Worm (Caenorhabditis elegans) whole organism, L3 larva: ENCODE results near the gene T13C5.6.

ENCODE experiments used
- R02D3.7 ChIP-seq: fragments of 150-350 bp; optimal IDR thresholded peaks from 2 replicates; lab custom pipeline; 2014; ENCODE audit warnings: missing biosample characterization, missing genetic modification characterization
- aly-2 ChIP-seq: fragments of 150-350 bp; optimal IDR thresholded peaks from 2 replicates; lab custom pipeline; 2014; ENCODE audit warnings: missing biosample characterization, missing genetic modification characterization
- ama-1 ChIP-seq: fragments of 150-350 bp; optimal IDR thresholded peaks from 2 replicates; lab custom pipeline; 2018
- ceh-16 ChIP-seq: sonication (generic microtip); optimal IDR thresholded peaks from 2 replicates; lab custom pipeline; 2017; ENCODE audit warnings: missing biosample characterization, missing genetic modification characterization
- ceh-28 ChIP-seq: fragments of 150-350 bp; optimal IDR thresholded peaks from 2 replicates; lab custom pipeline; 2014; ENCODE audit warnings: missing biosample characterization, missing genetic modification reagents, missing genetic modification characterization
- ceh-82 ChIP-seq: fragments of 150-350 bp; optimal IDR thresholded peaks from 2 replicates; lab custom pipeline; 2014; ENCODE audit warnings: missing biosample characterization, missing genetic modification characterization
- ceh-9 ChIP-seq: sonication (generic microtip); optimal IDR thresholded peaks from 2 replicates; lab custom pipeline; 2018; ENCODE audit warnings: missing biosample characterization, missing genetic modification characterization
- daf-12 ChIP-seq: fragments of 150-350 bp; optimal IDR thresholded peaks from 2 replicates; lab custom pipeline; 2014; ENCODE audit warnings: missing biosample characterization, missing genetic modification reagents, missing genetic modification characterization
- egl-5 ChIP-seq: fragments of 150-350 bp; optimal IDR thresholded peaks from 2 replicates; lab custom pipeline; 2017; ENCODE audit warnings: missing biosample characterization, missing genetic modification reagents, missing genetic modification characterization, inconsistent platforms
- elt-1 ChIP-seq: fragments of 150-350 bp; optimal IDR thresholded peaks from 2 replicates; lab custom pipeline; 2014; ENCODE audit warnings: missing biosample characterization, missing genetic modification characterization
- elt-2 ChIP-seq: sonication (generic microtip); optimal IDR thresholded peaks from 2 replicates; lab custom pipeline; 2016; ENCODE audit warnings: missing genetic modification reagents, mild to moderate bottlenecking, missing genetic modification characterization, missing compliant biosample characterization
- elt-3 ChIP-seq, 3 experiments: fragments of 150-350 bp in 1 of 3; sonication (generic microtip) in 2 of 3; optimal IDR thresholded peaks; 2 replicates in 2 of 3; 4 replicates in 1 of 3; lab custom pipeline; 2014 to 2017; ENCODE audit warnings: missing biosample characterization in 3 of 3, missing genetic modification characterization in 3 of 3
- eor-1 ChIP-seq, 2 experiments: fragments of 150-350 bp; optimal IDR thresholded peaks; 2 replicates each; lab custom pipeline; 2014 to 2018; ENCODE audit warnings: missing biosample characterization in 2 of 2, missing genetic modification characterization in 2 of 2
- fkh-10 ChIP-seq: sonication (generic microtip); optimal IDR thresholded peaks from 2 replicates; lab custom pipeline; 2017; ENCODE audit warnings: missing biosample characterization, missing genetic modification reagents, missing genetic modification characterization
- fkh-2 ChIP-seq: fragments of 150-350 bp; optimal IDR thresholded peaks from 2 replicates; lab custom pipeline; 2014; ENCODE audit warnings: missing biosample characterization, missing genetic modification reagents, missing genetic modification characterization
- hmg-11 ChIP-seq: sonication (generic microtip); optimal IDR thresholded peaks from 2 replicates; lab custom pipeline; 2016; ENCODE audit warnings: missing genetic modification characterization, missing compliant biosample characterization
- jun-1 ChIP-seq: fragments of 150-350 bp; optimal IDR thresholded peaks from 2 replicates; lab custom pipeline; 2014; ENCODE audit warnings: missing biosample characterization, missing genetic modification reagents, missing genetic modification characterization
- lin-39 ChIP-seq: fragments of 150-350 bp; optimal IDR thresholded peaks from 2 replicates; lab custom pipeline; 2018; ENCODE audit warnings: missing biosample characterization, missing genetic modification reagents, missing genetic modification characterization
- lsy-12 ChIP-seq: sonication (generic microtip); optimal IDR thresholded peaks from 2 replicates; lab custom pipeline; 2016; ENCODE audit warnings: mild to moderate bottlenecking, missing genetic modification characterization, missing compliant biosample characterization
- mml-1 ChIP-seq: fragments of 150-350 bp; sonication (generic microtip); optimal IDR thresholded peaks from 3 replicates; lab custom pipeline; 2014; ENCODE audit warnings: missing biosample characterization, missing genetic modification characterization
- nfya-1 ChIP-seq: sonication (generic microtip); optimal IDR thresholded peaks from 2 replicates; lab custom pipeline; 2017; ENCODE audit warnings: missing genetic modification characterization, mild to moderate bottlenecking, missing compliant biosample characterization, antibody characterized with exemption, moderate library complexity; ENCODE audit not compliant: insufficient read depth
- nhr-11 ChIP-seq: fragments of 150-350 bp; optimal IDR thresholded peaks from 2 replicates; lab custom pipeline; 2014; ENCODE audit warnings: missing biosample characterization, missing genetic modification characterization
- nhr-12 ChIP-seq: fragments of 150-350 bp; optimal IDR thresholded peaks from 2 replicates; lab custom pipeline; 2014; ENCODE audit warnings: missing biosample characterization, missing genetic modification characterization
- nhr-23 ChIP-seq: fragments of 150-350 bp; optimal IDR thresholded peaks from 2 replicates; lab custom pipeline; 2014; ENCODE audit warnings: missing biosample characterization, missing genetic modification reagents, missing genetic modification characterization
- nhr-25 ChIP-seq: sonication (generic microtip); optimal IDR thresholded peaks from 2 replicates; lab custom pipeline; 2017; ENCODE audit warnings: missing biosample characterization, missing genetic modification characterization
- nhr-28 ChIP-seq: fragments of 150-350 bp; optimal IDR thresholded peaks from 2 replicates; lab custom pipeline; 2014; ENCODE audit warnings: missing biosample characterization, missing genetic modification characterization
- nhr-43 ChIP-seq: sonication (generic microtip); optimal IDR thresholded peaks from 2 replicates; lab custom pipeline; 2016; ENCODE audit warnings: mild to moderate bottlenecking, missing genetic modification characterization, missing compliant biosample characterization; ENCODE audit not compliant: poor library complexity, severe bottlenecking
- nhr-67 ChIP-seq: fragments of 150-350 bp; optimal IDR thresholded peaks from 2 replicates; lab custom pipeline; 2014; ENCODE audit warnings: missing biosample characterization, missing genetic modification characterization
- nhr-76 ChIP-seq: fragments of 150-350 bp; sonication (generic microtip); optimal IDR thresholded peaks from 5 replicates; lab custom pipeline; 2014; ENCODE audit warnings: missing biosample characterization, missing genetic modification characterization
- nhr-77 ChIP-seq: fragments of 150-350 bp; optimal IDR thresholded peaks from 2 replicates; lab custom pipeline; 2014; ENCODE audit warnings: missing biosample characterization, missing genetic modification characterization
- pha-4 ChIP-seq: fragments of 150-350 bp; optimal IDR thresholded peaks from 2 replicates; lab custom pipeline; 2014; ENCODE audit warnings: missing biosample characterization, missing genetic modification reagents, missing genetic modification characterization
- pqm-1 ChIP-seq: fragments of 150-350 bp; optimal IDR thresholded peaks from 2 replicates; lab custom pipeline; 2017; ENCODE audit warnings: missing biosample characterization, missing genetic modification characterization, inconsistent platforms
- sea-2 ChIP-seq: fragments of 150-350 bp; sonication (generic microtip); optimal IDR thresholded peaks from 4 replicates; lab custom pipeline; 2014; ENCODE audit warnings: missing biosample characterization, missing genetic modification reagents, missing genetic modification characterization
- skn-1 ChIP-seq: fragments of 150-350 bp; optimal IDR thresholded peaks from 2 replicates; lab custom pipeline; 2014; ENCODE audit warnings: missing biosample characterization, missing genetic modification characterization
- tbx-2 ChIP-seq: sonication (generic microtip); optimal IDR thresholded peaks from 2 replicates; lab custom pipeline; 2016; ENCODE audit warnings: mild to moderate bottlenecking, missing genetic modification characterization, missing compliant biosample characterization
- unc-39 ChIP-seq: sonication (generic microtip); optimal IDR thresholded peaks from 4 replicates; lab custom pipeline; 2017; ENCODE audit warnings: missing biosample characterization, missing genetic modification characterization
- unc-62 ChIP-seq: fragments of 150-350 bp; sonication (generic microtip); optimal IDR thresholded peaks from 4 replicates; lab custom pipeline; 2014; ENCODE audit warnings: missing biosample characterization, missing genetic modification reagents, missing genetic modification characterization
- zag-1 ChIP-seq: fragments of 150-350 bp; optimal IDR thresholded peaks from 2 replicates; lab custom pipeline; 2014; ENCODE audit warnings: missing biosample characterization, missing genetic modification characterization
- ztf-11 ChIP-seq: fragments of 150-350 bp; optimal IDR thresholded peaks from 2 replicates; lab custom pipeline; 2014; ENCODE audit warnings: missing biosample characterization, missing genetic modification characterization

The T13C5.6 gene

ce11 chrX:6251947-6252617 lies 44.6 kb upstream of the T13C5.6 start (continued):
- no peak for TF ChIP-seq elt-1
- no peak for TF ChIP-seq ceh-28 (tag; lab: Kevin White, UChicago)
- peak; percentile 52 for TF ChIP-seq hmg-11 (tag; lab: Kevin White, UChicago)
- no peak for TF ChIP-seq fkh-2
- TF ChIP-seq ceh-16 (tag; lab: Kevin White, UChicago), result no peak
- peak; percentile 9 for TF ChIP-seq nhr-43 (tag; lab: Kevin White, UChicago)
- no peak for TF ChIP-seq skn-1
- no peak for TF ChIP-seq fkh-10 (GFP tag; lab: Kevin White, UChicago)

ce11 chrX:6251321-6251720 lies 43.8 kb upstream of the T13C5.6 start:
- TF ChIP-seq nhr-23 (tag; lab: Kevin White, UChicago) (peak; percentile 14), unc-62 (GFP tag; lab: Kevin White, UChicago) (no peak), nhr-77 (tag; lab: Kevin White, UChicago) (no peak), elt-1 (no peak), daf-12 (tag; lab: Kevin White, UChicago) (no peak), ceh-9 (tag; lab: Kevin White, UChicago) (no peak)
- TF ChIP-seq, all 47 proteins: peak for 1

- TF ChIP-seq fkh-10 (GFP tag; lab: Kevin White, UChicago), result peak; percentile 64
- no peak for TF ChIP-seq ceh-28 (tag; lab: Kevin White, UChicago)
These were observed 43.4 kb upstream of the T13C5.6 start for ce11 chrX:6250866-6251265.

ce11 chrX:6250272-6250752 lies 42.8 kb upstream of the T13C5.6 start:
- TF ChIP-seq pqm-1 (tag; lab: Kevin White, UChicago), result peak; percentile 18
- TF ChIP-seq nhr-12 (tag; lab: Kevin White, UChicago), result no peak
- TF ChIP-seq pha-4 (tag; lab: Kevin White, UChicago), result peak; percentile 60
- TF ChIP-seq lin-39 (tag; lab: Kevin White, UChicago), result no peak
- no peak for TF ChIP-seq aly-2 (tag; lab: Kevin White, UChicago)
- TF ChIP-seq eor-1 (tag; optimal IDR thresholded peaks at IDR 0.05; lab: Kevin White, UChicago), result no peak
- TF ChIP-seq unc-62 (GFP tag; lab: Kevin White, UChicago), result peak; percentile 44
- TF ChIP-seq elt-3 (tag; optimal IDR thresholded peaks at IDR 0.05; lab: Kevin White, UChicago), result peak in 1 of 3 experiments; percentile 46
- TF ChIP-seq elt-2, result peak; percentile 84
- peak; percentile 1 for TF ChIP-seq R02D3.7
- TF ChIP-seq unc-39 (tag; lab: Kevin White, UChicago), result no peak
- peak; percentile 0 for TF ChIP-seq tbx-2 (tag; lab: Kevin White, UChicago)
- peak; percentile 44 for TF ChIP-seq nhr-25 (tag; lab: Kevin White, UChicago)
- TF ChIP-seq nfya-1 (tag; lab: Kevin White, UChicago), result peak; percentile 40
- peak; percentile 71 for TF ChIP-seq nhr-23 (tag; lab: Kevin White, UChicago)

ce11 chrX:6248778-6249658 lies 41.5 kb upstream of the T13C5.6 start:
- TF ChIP-seq elt-1, result no peak
- TF ChIP-seq sea-2 (GFP tag; lab: Kevin White, UChicago), result no peak
- no peak for TF ChIP-seq nhr-67 (tag; lab: Kevin White, UChicago)
- TF ChIP-seq lsy-12 (tag; lab: Kevin White, UChicago), result no peak
- TF ChIP-seq daf-12 (tag; lab: Kevin White, UChicago), result no peak
- no peak for TF ChIP-seq jun-1 (tag; lab: Kevin White, UChicago)
- TF ChIP-seq elt-2, result peak; percentile 53
- no peak for TF ChIP-seq nhr-12 (tag; lab: Kevin White, UChicago)
- peak; percentile 32 for TF ChIP-seq pqm-1 (tag; lab: Kevin White, UChicago)
- no peak for TF ChIP-seq nhr-25 (tag; lab: Kevin White, UChicago)
- no peak for TF ChIP-seq nhr-76 (tag; lab: Kevin White, UChicago)
- no peak for TF ChIP-seq nhr-43 (tag; lab: Kevin White, UChicago)
- TF ChIP-seq ama-1 (lab: Kevin White, UChicago), result no peak
- no peak for TF ChIP-seq nhr-28 (tag; lab: Kevin White, UChicago)
- no peak for TF ChIP-seq nhr-11 (tag; lab: Kevin White, UChicago)
- no peak for TF ChIP-seq pha-4 (tag; lab: Kevin White, UChicago)
- TF ChIP-seq skn-1, result no peak
- TF ChIP-seq ztf-11, result no peak
- no peak for TF ChIP-seq eor-1 (tag; optimal IDR thresholded peaks at IDR 0.05; lab: Kevin White, UChicago)
- no peak for TF ChIP-seq aly-2 (tag; lab: Kevin White, UChicago)
- no peak for TF ChIP-seq tbx-2 (tag; lab: Kevin White, UChicago)
- TF ChIP-seq unc-62 (GFP tag; lab: Kevin White, UChicago), result no peak
- TF ChIP-seq nhr-23 (tag; lab: Kevin White, UChicago), result no peak
- TF ChIP-seq ceh-16 (tag; lab: Kevin White, UChicago), result no peak
- TF ChIP-seq fkh-10 (GFP tag; lab: Kevin White, UChicago), result peak; percentile 18
- no peak for TF ChIP-seq ceh-82 (tag; lab: Kevin White, UChicago)
- TF ChIP-seq mml-1 (tag; lab: Kevin White, UChicago), result no peak
- TF ChIP-seq zag-1, result no peak
- TF ChIP-seq egl-5 (tag; lab: Kevin White, UChicago), result peak; percentile 11
